Fruit fly (Drosophila melanogaster): ENCODE measurements around the gene Ugt36E1.

Ugt36E1 gene

dm6 chr2L:18830587-18831528 lies 4.3 kb downstream of the Ugt36E1 start, which contains the start of the genes CG17597 and ScpX (continued):
- TF ChIP-seq Hr78 (GFP tag; optimal IDR thresholded peaks at IDR 0.05) (peak in 1 of 2 experiments; percentile 47), CG3726 (GFP tag; IDR thresholded peaks at IDR 0.05) (no peak), luna (GFP tag; optimal IDR thresholded peaks at IDR 0.05) (no peak), Ravus (GFP tag; IDR thresholded peaks at IDR 0.05) (no peak), Nf-YB (GFP tag; optimal IDR thresholded peaks at IDR 0.05) (peak; percentile 27), CG15011 (GFP tag; optimal IDR thresholded peaks at IDR 0.05) (peak; percentile 39), Gsc (GFP tag; IDR thresholded peaks at IDR 0.05) (0 out of 2 replicates have a peak, but pooled peaks have one; percentile 4), stwl (tag; optimal IDR thresholded peaks at IDR 0.05) (peak; percentile 94), cad (GFP tag; optimal IDR thresholded peaks at IDR 0.05) (peak; percentile 82), nmo (GFP tag; optimal IDR thresholded peaks at IDR 0.05) (peak; percentile 81), repo (GFP tag; optimal IDR thresholded peaks at IDR 0.05) (peak; percentile 63), exex (tag; optimal IDR thresholded peaks at IDR 0.05) (peak; percentile 26), E2f1 (GFP tag; IDR thresholded peaks at IDR 0.05) (peak; percentile 9; the same call in 1 of the 2 replicates), CG12659 (GFP tag; optimal IDR thresholded peaks at IDR 0.05) (peak; percentile 81), sima (GFP tag; optimal IDR thresholded peaks at IDR 0.05) (no peak), Dp (GFP tag; optimal IDR thresholded peaks at IDR 0.05) (peak; percentile 85), bcd (GFP tag; optimal IDR thresholded peaks at IDR 0.05) (peak; percentile 77), CG12236 (GFP tag; optimal IDR thresholded peaks at IDR 0.05) (no peak), CG10267 (tag; optimal IDR thresholded peaks at IDR 0.05) (peak; percentile 53), Oaz (GFP tag; IDR thresholded peaks at IDR 0.05) (no peak), row (GFP tag; IDR thresholded peaks at IDR 0.05) (peak; percentile 94), pum (GFP tag; optimal IDR thresholded peaks at IDR 0.05) (peak; percentile 59), Atf-2 (GFP tag; optimal IDR thresholded peaks at IDR 0.05) (peak; percentile 42), slp2 (GFP tag; optimal IDR thresholded peaks at IDR 0.05) (peak; percentile 20), CG16863 (GFP tag; optimal IDR thresholded peaks at IDR 0.05) (peak; percentile 31), Chrac-16 (GFP tag; optimal IDR thresholded peaks at IDR 0.05) (peak; percentile 60), CG3281 (GFP tag; optimal IDR thresholded peaks at IDR 0.05) (peak; percentile 70), al (GFP tag; IDR thresholded peaks at IDR 0.05) (no peak; the same call in 1 of the 2 replicates), CG2202 (tag; optimal IDR thresholded peaks at IDR 0.05) (peak; percentile 31), chm (GFP tag; IDR thresholded peaks at IDR 0.05) (no peak), croc (GFP tag; conservative IDR thresholded peaks at IDR 0.05) (peak; percentile 16; the same call in 1 of the 3 replicates), Hand (GFP tag; optimal IDR thresholded peaks at IDR 0.05) (no peak), CG9437 (GFP tag; optimal IDR thresholded peaks at IDR 0.05) (peak; percentile 56), GATAe (GFP tag; conservative IDR thresholded peaks at IDR 0.05) (peak; percentile 80), bsh (GFP tag; optimal IDR thresholded peaks at IDR 0.05) (peak; percentile 48 to 56), CG16813 (GFP tag; IDR thresholded peaks at IDR 0.05; ENCODE audit: partially characterized antibody) (peak; percentile 81), CG7987 (GFP tag; optimal IDR thresholded peaks at IDR 0.05) (no peak), CG8089 (GFP tag; optimal IDR thresholded peaks at IDR 0.05) (no peak), unc-4 (GFP tag; IDR thresholded peaks at IDR 0.05; ENCODE audit: partially characterized antibody) (peak; percentile 84), CG15601 (tag; optimal IDR thresholded peaks at IDR 0.05) (peak; percentile 46), Doc2 (GFP tag; IDR thresholded peaks at IDR 0.05) (no peak), CTCF (GFP tag; optimal IDR thresholded peaks at IDR 0.05) (peak; percentile 11), Dip3 (GFP tag; optimal IDR thresholded peaks at IDR 0.05) (peak; percentile 60), Fer1 (GFP tag; optimal IDR thresholded peaks at IDR 0.05) (peak; percentile 49), chn (GFP tag; optimal IDR thresholded peaks at IDR 0.05) (peak; percentile 72), CG1792 (GFP tag; optimal IDR thresholded peaks at IDR 0.05) (peak; percentile 47), Hey (tag; optimal IDR thresholded peaks at IDR 0.05) (peak; percentile 40), H15 (GFP tag; IDR thresholded peaks at IDR 0.05) (no peak), gcm (GFP tag; optimal IDR thresholded peaks at IDR 0.05) (peak; percentile 6)
